Worm (Caenorhabditis elegans) whole organism, young adult: ENCODE measurements around the gene M01E10.3.
A peak's percentile ranks its signal among the peaks of the same experiment; 100 is the strongest.
"Not testable (repeated sequence)": the region's sequence is repeated elsewhere in the genome, so short reads cannot be mapped to it uniquely, and the experiment has no call there.

Experiments
- B0261.1 ChIP-seq: sonication (generic microtip); optimal IDR thresholded peaks from 2 replicates; lab custom pipeline; 2016; ENCODE audit warnings: mild to moderate bottlenecking, missing genetic modification characterization, moderate library complexity, missing compliant biosample characterization
- C17E4.6 ChIP-seq: fragments of 200-800 bp; sonication (Bioruptor generic); IDR thresholded peaks from 2 replicates; pipeline ENCODE4 v1.3.6; 2022; ENCODE audit warnings: missing genetic modification reagents, missing genetic modification characterization, missing compliant biosample characterization
- F33H1.4 ChIP-seq: fragments of 200-800 bp; sonication (Bioruptor generic); IDR thresholded peaks from 2 replicates; pipeline ENCODE4 v1.3.6; 2022; ENCODE audit warnings: missing genetic modification reagents, missing genetic modification characterization, missing compliant biosample characterization
- F49E8.2 ChIP-seq: sonication (generic microtip); optimal IDR thresholded peaks from 3 replicates; lab custom pipeline; 2017; ENCODE audit warnings: missing genetic modification characterization, mild to moderate bottlenecking, missing compliant biosample characterization, antibody characterized with exemption, moderate library complexity; ENCODE audit not compliant: insufficient read depth
- T07F8.4 ChIP-seq: sonication (generic microtip); optimal IDR thresholded peaks from 2 replicates; lab custom pipeline; 2016; ENCODE audit warnings: mild to moderate bottlenecking, missing genetic modification characterization, moderate library complexity, missing compliant biosample characterization
- Y53G8AR.9 ChIP-seq: fragments of 200-800 bp; sonication (Bioruptor generic); conservative IDR thresholded peaks from 2 replicates; pipeline ENCODE4 v1.3.6; 2022; ENCODE audit warnings: missing genetic modification reagents, missing genetic modification characterization, missing compliant biosample characterization
- Y56A3A.18 ChIP-seq: fragments of 200-800 bp; sonication (Bioruptor generic); IDR thresholded peaks from 2 replicates; pipeline ENCODE4 v1.3.6; 2022; ENCODE audit warnings: missing genetic modification reagents, missing genetic modification characterization, missing compliant biosample characterization
- Y95B8A.8 ChIP-seq: fragments of 200-800 bp; sonication (Bioruptor generic); IDR thresholded peaks from 2 replicates; pipeline ENCODE4 v1.3.6; 2022; ENCODE audit warnings: missing genetic modification reagents, missing genetic modification characterization, missing compliant biosample characterization
- attf-3 ChIP-seq: fragments of 200-800 bp; sonication (Bioruptor generic); conservative IDR thresholded peaks from 2 replicates; pipeline ENCODE4 v1.3.6; 2022; ENCODE audit warnings: missing genetic modification reagents, missing genetic modification characterization, missing compliant biosample characterization
- cebp-1 ChIP-seq, 2 experiments: fragments of 200-800 bp in 1 of 2; sonication (Bioruptor generic) in 1 of 2; sonication (generic microtip) in 1 of 2; IDR thresholded peaks in 1 of 2; optimal IDR thresholded peaks in 1 of 2; 2 replicates each; pipeline versions ENCODE4 v1.3.6 to Lab custom; 2017 to 2022; ENCODE audit warnings: missing compliant biosample characterization in 2 of 2, missing genetic modification characterization in 2 of 2, mild to moderate bottlenecking in 1 of 2, missing genetic modification reagents in 1 of 2, moderate library complexity in 1 of 2
- ceh-27 ChIP-seq: fragments of 200-800 bp; sonication (Bioruptor generic); optimal IDR thresholded peaks from 2 replicates; lab custom pipeline; 2018; ENCODE audit warnings: mild to moderate bottlenecking, missing genetic modification characterization, moderate library complexity, missing compliant biosample characterization
- ceh-91 ChIP-seq: fragments of 200-800 bp; sonication (Bioruptor generic); IDR thresholded peaks from 2 replicates; pipeline ENCODE4 v1.3.6; 2022; ENCODE audit warnings: missing genetic modification reagents, missing genetic modification characterization, missing compliant biosample characterization
- chd-7 ChIP-seq: sonication (generic microtip); optimal IDR thresholded peaks from 2 replicates; lab custom pipeline; 2016; ENCODE audit warnings: mild to moderate bottlenecking, missing genetic modification characterization, moderate library complexity, missing compliant biosample characterization
- dox-1 ChIP-seq: fragments of 200-800 bp; sonication (Bioruptor generic); IDR thresholded peaks from 2 replicates; pipeline ENCODE4 v1.3.6; 2022; ENCODE audit warnings: missing genetic modification reagents, missing genetic modification characterization, missing compliant biosample characterization
- efl-1 ChIP-seq: fragments of 150-350 bp; optimal IDR thresholded peaks from 2 replicates; lab custom pipeline; 2014; ENCODE audit warnings: missing biosample characterization, missing genetic modification reagents, missing genetic modification characterization
- egl-18 ChIP-seq: fragments of 200-800 bp; sonication (Bioruptor generic); IDR thresholded peaks from 2 replicates; pipeline ENCODE4 v1.3.6; 2022; ENCODE audit warnings: missing genetic modification reagents, missing genetic modification characterization, missing compliant biosample characterization
- egrh-3 ChIP-seq: fragments of 200-800 bp; sonication (Bioruptor generic); IDR thresholded peaks from 2 replicates; pipeline ENCODE4 v1.3.6; 2022; ENCODE audit warnings: missing genetic modification reagents, missing genetic modification characterization, missing compliant biosample characterization
- ekl-4 ChIP-seq: fragments of 200-800 bp; sonication (Bioruptor generic); IDR thresholded peaks from 2 replicates; pipeline ENCODE4 v1.3.6; 2022; ENCODE audit warnings: missing genetic modification reagents, missing genetic modification characterization, missing compliant biosample characterization
- hlh-12 ChIP-seq: sonication (generic microtip); optimal IDR thresholded peaks from 2 replicates; lab custom pipeline; 2016; ENCODE audit warnings: missing genetic modification characterization, missing compliant biosample characterization
- hlh-26 ChIP-seq: fragments of 200-800 bp; sonication (Bioruptor generic); conservative IDR thresholded peaks from 2 replicates; pipeline ENCODE4 v1.3.6; 2022; ENCODE audit warnings: missing genetic modification reagents, missing genetic modification characterization, missing compliant biosample characterization
- hmg-20 ChIP-seq: fragments of 200-800 bp; sonication (Bioruptor generic); IDR thresholded peaks from 2 replicates; pipeline ENCODE4 v1.3.6; 2022; ENCODE audit warnings: missing genetic modification reagents, missing genetic modification characterization, missing compliant biosample characterization
- lin-26 ChIP-seq: fragments of 200-800 bp; sonication (Bioruptor generic); IDR thresholded peaks from 2 replicates; pipeline ENCODE4 v1.3.6; 2022; ENCODE audit warnings: missing genetic modification reagents, missing genetic modification characterization, missing compliant biosample characterization
- lsl-1 ChIP-seq: fragments of 200-800 bp; sonication (Bioruptor generic); optimal IDR thresholded peaks from 2 replicates; lab custom pipeline; 2018; ENCODE audit warnings: mild to moderate bottlenecking, missing genetic modification characterization, moderate library complexity, missing compliant biosample characterization
- madf-6 ChIP-seq: fragments of 200-800 bp; sonication (Bioruptor generic); IDR thresholded peaks from 2 replicates; pipeline ENCODE4 v1.3.6; 2022; ENCODE audit warnings: missing genetic modification reagents, missing genetic modification characterization, missing compliant biosample characterization
- mcd-1 ChIP-seq: fragments of 200-800 bp; sonication (Bioruptor generic); IDR thresholded peaks from 2 replicates; pipeline ENCODE4 v1.3.6; 2022; ENCODE audit warnings: missing genetic modification reagents, missing genetic modification characterization, missing compliant biosample characterization
- rpc-1 ChIP-seq, 2 experiments: fragments of 150-350 bp in 1 of 2; sonication (generic microtip) in 1 of 2; optimal IDR thresholded peaks; 2 replicates each; lab custom pipeline; 2014 to 2018; ENCODE audit warnings: missing biosample characterization in 1 of 2, missing genetic modification characterization in 1 of 2, missing genetic modification reagents in 1 of 2, missing genotype in 1 of 2
- sdz-38 ChIP-seq: sonication (generic microtip); optimal IDR thresholded peaks from 2 replicates; lab custom pipeline; 2016; ENCODE audit warnings: missing genotype, missing genetic modification characterization, missing compliant biosample characterization
- snpc-1.1 ChIP-seq: sonication (generic microtip); optimal IDR thresholded peaks from 2 replicates; lab custom pipeline; 2017; ENCODE audit warnings: missing genetic modification characterization, mild to moderate bottlenecking, missing compliant biosample characterization, antibody characterized with exemption, moderate library complexity, missing genotype, missing genetic modification reagents; ENCODE audit not compliant: insufficient read depth
- snpc-4 ChIP-seq, 5 experiments: fragments of 150-350 bp in 1 of 5; sonication (generic microtip) in 4 of 5; optimal IDR thresholded peaks; 2 replicates each; lab custom pipeline; 2014 to 2018; ENCODE audit warnings: missing genetic modification characterization in 5 of 5, missing biosample characterization in 3 of 5, antibody characterized with exemption in 2 of 5, mild to moderate bottlenecking in 2 of 5, missing compliant biosample characterization in 2 of 5, missing genotype in 2 of 5, moderate library complexity in 2 of 5, missing genetic modification reagents in 1 of 5
- tbp1 ChIP-seq: fragments of 200-800 bp; sonication (Bioruptor generic); optimal IDR thresholded peaks from 2 replicates; lab custom pipeline; 2018; ENCODE audit warnings: mild to moderate bottlenecking, missing genetic modification characterization, missing compliant biosample characterization
- zfh-2 ChIP-seq: fragments of 200-800 bp; sonication (Bioruptor generic); conservative IDR thresholded peaks from 2 replicates; pipeline ENCODE4 v1.3.6; 2022; ENCODE audit warnings: missing genetic modification reagents, missing genetic modification characterization, missing compliant biosample characterization
- ztf-18 ChIP-seq: sonication (generic microtip); optimal IDR thresholded peaks from 2 replicates; lab custom pipeline; 2016; ENCODE audit warnings: missing genotype, mild to moderate bottlenecking, missing genetic modification characterization, missing compliant biosample characterization

The M01E10.3 gene

ce11 chrIII:2084829-2085228 is 30.8 kb upstream of the M01E10.3 start (continued):
- TF ChIP-seq snpc-4 (GFP tag; optimal IDR thresholded peaks at IDR 0.05; lab: Kevin White, UChicago) (peak; percentile 12), snpc-4 (tag; optimal IDR thresholded peaks at IDR 0.05; lab: Kevin White, UChicago) (peak in 2 of 4 experiments; percentile 60 to 86)

- TF ChIP-seq ceh-27 (GFP tag; lab: Kevin White, UChicago); lsl-1 (GFP tag; lab: Kevin White, UChicago); T07F8.4 (tag; lab: Kevin White, UChicago): not testable (repeated sequence)
Observed at ce11 chrIII:2082519-2082918, 28.5 kb upstream of the M01E10.3 start, which contains the start of gene cpt-3. TSS of gene cpt-3 (plus strand) at chrIII:2082819.

ce11 chrIII:2076546-2077134 is 22.7 kb upstream of the M01E10.3 start, which contains the start of gene Y39A3A.4:
TSS of gene Y39A3A.4 (minus strand) at chrIII:2076596.
- TF ChIP-seq B0261.1 (tag; lab: Kevin White, UChicago): no peak
- TF ChIP-seq cebp-1 (GFP tag; IDR thresholded peaks at IDR 0.05; lab: Robert Waterston, UW): peak; percentile 50; the same call in 1 of the 2 replicates
- peak; percentile 77 for TF ChIP-seq cebp-1 (tag; optimal IDR thresholded peaks at IDR 0.05; lab: Kevin White, UChicago)

ce11 chrIII:2068248-2068647 is 14.3 kb upstream of the M01E10.3 start, which contains the start of gene Y39A3A.3:
TSS of gene Y39A3A.3 (minus strand) at chrIII:2068348.
- TF ChIP-seq hmg-20 (no peak), dox-1 (GFP tag; lab: Robert Waterston, UW) (no peak), egrh-3 (GFP tag; lab: Robert Waterston, UW) (no peak), egl-18 (GFP tag; lab: Robert Waterston, UW) (no peak), F49E8.2 (tag; lab: Kevin White, UChicago) (no peak)
- TF ChIP-seq, all 124 proteins: peak for 0

- TF ChIP-seq tbp1: peak; percentile 82
- peak; percentile 62 for TF ChIP-seq B0261.1 (tag; lab: Kevin White, UChicago)
- TF ChIP-seq lin-26 (GFP tag; lab: Robert Waterston, UW): peak; percentile 79
- TF ChIP-seq rpc-1 (optimal IDR thresholded peaks at IDR 0.05; lab: Kevin White, UChicago): not testable (repeated sequence)
- peak; percentile 56 for TF ChIP-seq rpc-1 (tag; optimal IDR thresholded peaks at IDR 0.05; lab: Kevin White, UChicago)
Observed at ce11 chrIII:2064936-2065335, 11.0 kb upstream of the M01E10.3 start.

ce11 chrIII:2060857-2061256 is 6.9 kb upstream of the M01E10.3 start, which contains the start of gene ins-16:
TSS of gene ins-16 (minus strand) at chrIII:2060957.
- no peak for TF ChIP-seq ztf-18 (tag; lab: Kevin White, UChicago)
- TF ChIP-seq C17E4.6 (GFP tag; lab: Robert Waterston, UW): no peak
- TF ChIP-seq attf-3: no peak
- no peak for TF ChIP-seq madf-6 (GFP tag; lab: Robert Waterston, UW)
- TF ChIP-seq Y53G8AR.9 (GFP tag; lab: Robert Waterston, UW): no peak
- TF ChIP-seq Y95B8A.8 (GFP tag; lab: Robert Waterston, UW): no peak
- TF ChIP-seq F33H1.4: no peak
- no peak for TF ChIP-seq sdz-38 (tag; lab: Kevin White, UChicago)
- TF ChIP-seq hlh-26 (GFP tag; lab: Robert Waterston, UW): no peak
- TF ChIP-seq snpc-1.1 (tag; lab: Kevin White, UChicago): no peak
- no peak for TF ChIP-seq ceh-91 (GFP tag; lab: Robert Waterston, UW)
- TF ChIP-seq mcd-1 (GFP tag; lab: Robert Waterston, UW): no peak
- TF ChIP-seq chd-7 (tag; lab: Kevin White, UChicago): no peak
- TF ChIP-seq zfh-2 (GFP tag; lab: Robert Waterston, UW): no peak
- no peak for TF ChIP-seq hlh-12
- no peak for TF ChIP-seq Y56A3A.18
- TF ChIP-seq ekl-4 (GFP tag; lab: Robert Waterston, UW): no peak
- TF ChIP-seq efl-1: no peak
